Worm (Caenorhabditis elegans): Measurements from ENCODE around the gene orc-1.

The orc-1 gene

DNA sequence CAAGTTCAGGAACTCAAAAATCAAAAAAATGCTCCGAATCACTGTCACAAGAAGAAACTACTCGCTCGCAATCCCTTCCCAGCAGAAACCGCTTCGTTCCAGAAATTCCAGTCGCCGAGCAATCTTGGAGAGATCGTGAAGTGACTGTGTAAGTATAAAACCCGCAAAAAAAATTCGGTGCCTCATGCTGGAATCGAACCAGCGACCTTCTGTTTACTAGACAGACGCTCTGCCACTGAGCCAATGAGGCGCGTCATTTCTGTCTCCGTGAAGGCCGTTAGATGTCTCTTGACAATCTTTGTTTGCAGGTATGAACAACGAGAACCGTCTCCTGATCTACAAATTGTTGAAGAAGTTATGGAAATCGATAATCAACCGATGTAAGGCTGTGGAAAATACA, 18.4 kb upstream of the orc-1 start (continued):
- TF ChIP-seq B0019.2 (GFP tag; conservative IDR thresholded peaks at IDR 0.05) = 0 out of 2 replicates have a peak, but pooled peaks have one; percentile 22
- TF ChIP-seq lin-40 (tag; optimal IDR thresholded peaks at IDR 0.05) = peak; percentile 45
- TF ChIP-seq attf-3 (GFP tag; conservative IDR thresholded peaks at IDR 0.05) = no peak
- peak; percentile 26 for TF ChIP-seq unc-130 (GFP tag; optimal IDR thresholded peaks at IDR 0.05)
- no peak for TF ChIP-seq lsy-27 (tag; optimal IDR thresholded peaks at IDR 0.05; ENCODE audit: borderline replicate concordance, insufficient read depth)
- peak; percentile 31 for TF ChIP-seq F33H1.4 (GFP tag; IDR thresholded peaks at IDR 0.05)
- TF ChIP-seq F49E8.2 (tag; optimal IDR thresholded peaks at IDR 0.05; ENCODE audit: insufficient read depth) = peak; percentile 73
- TF ChIP-seq F22D6.2 (tag; optimal IDR thresholded peaks at IDR 0.05) = no peak
- TF ChIP-seq snpc-3.4 (tag; optimal IDR thresholded peaks at IDR 0.05) = peak; percentile 44
- TF ChIP-seq attf-5 (GFP tag; optimal IDR thresholded peaks at IDR 0.05) = peak; percentile 58
- no peak for TF ChIP-seq bed-2 (GFP tag; IDR thresholded peaks at IDR 0.05)
- TF ChIP-seq nhr-80 (tag; optimal IDR thresholded peaks at IDR 0.05) = peak; percentile 15
- TF ChIP-seq madf-8 (GFP tag; conservative IDR thresholded peaks at IDR 0.05) = no peak; the same call in 1 of the 2 replicates
- TF ChIP-seq Y56A3A.18 (GFP tag; IDR thresholded peaks at IDR 0.05) = 0 out of 2 replicates have a peak, but pooled peaks have one; percentile 21
- TF ChIP-seq sea-2 (GFP tag; IDR thresholded peaks at IDR 0.05) = no peak
- TF ChIP-seq nhr-120 (GFP tag; IDR thresholded peaks at IDR 0.05) = no peak
- TF ChIP-seq C17E4.6 (GFP tag; IDR thresholded peaks at IDR 0.05) = no peak
- peak; percentile 53; the same call in 1 of the 2 replicates for TF ChIP-seq hsf-1 (GFP tag; IDR thresholded peaks at IDR 0.05)
- TF ChIP-seq ekl-4 (GFP tag; IDR thresholded peaks at IDR 0.05) = peak; percentile 81
- TF ChIP-seq Y95B8A.8 (GFP tag; IDR thresholded peaks at IDR 0.05) = no peak
- no peak for TF ChIP-seq pbrm-1 (GFP tag; IDR thresholded peaks at IDR 0.05)
- no peak for TF ChIP-seq lag-1 (GFP tag; IDR thresholded peaks at IDR 0.05)
- TF ChIP-seq ztf-26 (tag; optimal IDR thresholded peaks at IDR 0.05) = peak; percentile 53
- TF ChIP-seq mxl-1 (tag; optimal IDR thresholded peaks at IDR 0.05) = peak; percentile 52
- TF ChIP-seq T26A5.8 (tag; optimal IDR thresholded peaks at IDR 0.05) = no peak
- peak; percentile 62 for TF ChIP-seq hrde-1 (tag; optimal IDR thresholded peaks at IDR 0.05; ENCODE audit: borderline replicate concordance)
- TF ChIP-seq egl-18 (GFP tag; IDR thresholded peaks at IDR 0.05) = no peak
- peak; percentile 59 to 73 for TF ChIP-seq rec-8 (tag; optimal IDR thresholded peaks at IDR 0.05)
- TF ChIP-seq mcd-1 (GFP tag; IDR thresholded peaks at IDR 0.05) = peak; percentile 60
- 0 out of 2 replicates have a peak, but pooled peaks have one; percentile 62 for TF ChIP-seq ceh-40 (GFP tag; IDR thresholded peaks at IDR 0.05)
- TF ChIP-seq dpl-1 (GFP tag; optimal IDR thresholded peaks at IDR 0.05) = no peak
- peak; percentile 70 for TF ChIP-seq zim-3 (tag; optimal IDR thresholded peaks at IDR 0.05)
- TF ChIP-seq zfh-2 (GFP tag; conservative IDR thresholded peaks at IDR 0.05) = peak; percentile 55; the same call in 1 of the 2 replicates
- TF ChIP-seq chd-7 (tag; optimal IDR thresholded peaks at IDR 0.05) = peak; percentile 51
- TF ChIP-seq ama-1 (optimal IDR thresholded peaks at IDR 0.05) = no peak
- peak; percentile 68 to 78 for TF ChIP-seq ama-1 (GFP tag; optimal IDR thresholded peaks at IDR 0.05)
- no peak for TF ChIP-seq ztf-6 (GFP tag; IDR thresholded peaks at IDR 0.05)
- no peak for TF ChIP-seq hlh-12 (tag; optimal IDR thresholded peaks at IDR 0.05)
- peak; percentile 50 for TF ChIP-seq snpc-1.1 (tag; optimal IDR thresholded peaks at IDR 0.05; ENCODE audit: insufficient read depth)
- peak; percentile 66; the same call in 1 of the 2 replicates for TF ChIP-seq let-526 (GFP tag; IDR thresholded peaks at IDR 0.05)
- peak; percentile 57 for TF ChIP-seq lsl-1 (GFP tag; optimal IDR thresholded peaks at IDR 0.05)
- peak; percentile 53 for TF ChIP-seq ceh-79 (tag; optimal IDR thresholded peaks at IDR 0.05)
- peak; percentile 32; the same call in 1 of the 2 replicates for TF ChIP-seq ceh-91 (GFP tag; IDR thresholded peaks at IDR 0.05)
- TF ChIP-seq B0336.3 (GFP tag; IDR thresholded peaks at IDR 0.05) = peak; percentile 31; the same call in 1 of the 2 replicates
- peak; percentile 32 for TF ChIP-seq snpc-4 (GFP tag; optimal IDR thresholded peaks at IDR 0.05)
- peak in 3 of 4 experiments; percentile 16 to 37 (median 28) for TF ChIP-seq snpc-4 (tag; optimal IDR thresholded peaks at IDR 0.05)
- TF ChIP-seq Y67H2A.10 (GFP tag; conservative IDR thresholded peaks at IDR 0.05) = no peak
- TF ChIP-seq athp-1 (tag; optimal IDR thresholded peaks at IDR 0.05) = peak; percentile 70
- no peak for TF ChIP-seq nhr-179 (tag; optimal IDR thresholded peaks at IDR 0.05)

Measured in whole organism, young adult.